Fruit fly (Drosophila melanogaster): ENCODE measurements around the gene bdl.

The bdl gene

DNA sequence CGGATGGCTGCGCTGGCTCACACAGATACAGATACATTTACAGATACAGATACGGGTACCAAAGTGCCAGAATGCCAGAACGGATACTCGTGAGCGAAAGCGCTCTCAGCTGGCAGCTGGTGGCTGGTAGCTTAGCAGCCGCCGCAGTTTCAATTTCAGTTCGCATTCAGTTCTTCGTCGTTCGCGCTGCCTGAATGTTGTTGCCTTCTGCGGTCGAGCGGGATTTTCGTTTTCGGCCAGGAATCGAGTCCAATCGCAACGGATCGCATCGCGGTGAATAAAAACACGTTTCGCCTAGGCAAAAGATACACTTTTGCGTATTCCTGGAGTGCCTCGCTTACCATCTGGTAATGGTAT, 9.4 kb downstream of the bdl start, which contains the start of gene Atet (continued):
- TF ChIP-seq CG34422 (GFP tag; IDR thresholded peaks at IDR 0.05), result peak; percentile 27; the same call in 1 of the 3 replicates
- TF ChIP-seq CG8290 (GFP tag; optimal IDR thresholded peaks at IDR 0.05), result no peak
- peak in 1 of 2 experiments; percentile 71 for TF ChIP-seq CG8290 (tag; optimal IDR thresholded peaks at IDR 0.05)
- TF ChIP-seq ind (GFP tag; optimal IDR thresholded peaks at IDR 0.05), result no peak
- no peak for TF ChIP-seq CG2120 (GFP tag; optimal IDR thresholded peaks at IDR 0.05)
- TF ChIP-seq kni (GFP tag; optimal IDR thresholded peaks at IDR 0.05), result no peak
- no peak for TF ChIP-seq trem (tag; optimal IDR thresholded peaks at IDR 0.05)
- TF ChIP-seq gcm2 (GFP tag; optimal IDR thresholded peaks at IDR 0.05), result peak; percentile 15
- peak; percentile 35 for TF ChIP-seq HLHmδ (GFP tag; optimal IDR thresholded peaks at IDR 0.05)
- TF ChIP-seq CG8924 (tag; optimal IDR thresholded peaks at IDR 0.05), result no peak
- no peak for TF ChIP-seq disco-r (GFP tag; optimal IDR thresholded peaks at IDR 0.05)
- no peak for TF ChIP-seq Camta (GFP tag; optimal IDR thresholded peaks at IDR 0.05)
- TF ChIP-seq Dll (GFP tag; IDR thresholded peaks at IDR 0.05; ENCODE audit: partially characterized antibody), result no peak
- TF ChIP-seq CG9876 (GFP tag; optimal IDR thresholded peaks at IDR 0.05), result no peak
- TF ChIP-seq CoRest (tag; optimal IDR thresholded peaks at IDR 0.05), result no peak
- no peak for TF ChIP-seq CG10654 (GFP tag; optimal IDR thresholded peaks at IDR 0.05)
- TF ChIP-seq dan (GFP tag; IDR thresholded peaks at IDR 0.05), result no peak
- 0 out of 3 replicates have a peak, but pooled peaks have one; percentile 40 for TF ChIP-seq ken (GFP tag; IDR thresholded peaks at IDR 0.05)
- no peak for TF ChIP-seq ems (GFP tag; optimal IDR thresholded peaks at IDR 0.05)
- TF ChIP-seq tio (GFP tag; optimal IDR thresholded peaks at IDR 0.05), result no peak
- TF ChIP-seq CG8765 (GFP tag; IDR thresholded peaks at IDR 0.05), result no peak
- TF ChIP-seq tap (tag; optimal IDR thresholded peaks at IDR 0.05), result no peak
- no peak for TF ChIP-seq Nf-YC (tag; optimal IDR thresholded peaks at IDR 0.05)
- peak; percentile 47 for TF ChIP-seq CG12071 (GFP tag; optimal IDR thresholded peaks at IDR 0.05)
- TF ChIP-seq usp (GFP tag; optimal IDR thresholded peaks at IDR 0.05), result no peak
- no peak for TF ChIP-seq vnd (GFP tag; IDR thresholded peaks at IDR 0.05; ENCODE audit: partially characterized antibody)
- TF ChIP-seq bcd (GFP tag; optimal IDR thresholded peaks at IDR 0.05), result no peak
- TF ChIP-seq Elba2 (GFP tag; optimal IDR thresholded peaks at IDR 0.05), result no peak
- no peak for TF ChIP-seq CG9215 (GFP tag; IDR thresholded peaks at IDR 0.05)
- no peak for TF ChIP-seq CG30431 (GFP tag; optimal IDR thresholded peaks at IDR 0.05)
- no peak for TF ChIP-seq CG11695 (GFP tag; IDR thresholded peaks at IDR 0.05)
- no peak for TF ChIP-seq Dfd (GFP tag; optimal IDR thresholded peaks at IDR 0.05)
- TF ChIP-seq Mad (GFP tag; optimal IDR thresholded peaks at IDR 0.05), result no peak
- peak; percentile 89 for TF ChIP-seq CG12769 (tag; optimal IDR thresholded peaks at IDR 0.05)
- no peak for TF ChIP-seq CG10462 (GFP tag; optimal IDR thresholded peaks at IDR 0.05)
- TF ChIP-seq bab2 (GFP tag; optimal IDR thresholded peaks at IDR 0.05), result no peak
- no peak for TF ChIP-seq CG7839 (tag; optimal IDR thresholded peaks at IDR 0.05)
- TF ChIP-seq unpg (GFP tag; optimal IDR thresholded peaks at IDR 0.05), result no peak
- TF ChIP-seq NFAT (GFP tag; IDR thresholded peaks at IDR 0.05), result peak; percentile 46; the same call in 1 of the 2 replicates
- peak; percentile 25 for TF ChIP-seq CG13624 (GFP tag; optimal IDR thresholded peaks at IDR 0.05)
- no peak for TF ChIP-seq Max (GFP tag; optimal IDR thresholded peaks at IDR 0.05)
- no peak for TF ChIP-seq CG4854 (GFP tag; optimal IDR thresholded peaks at IDR 0.05)
- TF ChIP-seq Lim3 (GFP tag; IDR thresholded peaks at IDR 0.05), result no peak
- no peak for TF ChIP-seq CG10979 (tag; optimal IDR thresholded peaks at IDR 0.05)
- TF ChIP-seq Nf-YA (GFP tag; IDR thresholded peaks at IDR 0.05), result no peak
- TF ChIP-seq repo (GFP tag; optimal IDR thresholded peaks at IDR 0.05), result no peak
- no peak for TF ChIP-seq Lpt (GFP tag; optimal IDR thresholded peaks at IDR 0.05)
- no peak for TF ChIP-seq stwl (tag; optimal IDR thresholded peaks at IDR 0.05)
- no peak for TF ChIP-seq Hey (tag; optimal IDR thresholded peaks at IDR 0.05)
- no peak for TF ChIP-seq oc (tag; optimal IDR thresholded peaks at IDR 0.05)
- no peak for TF ChIP-seq CG17802 (tag; optimal IDR thresholded peaks at IDR 0.05)
- TF ChIP-seq dmrt11E (tag; optimal IDR thresholded peaks at IDR 0.05), result no peak
- peak; percentile 64 for TF ChIP-seq her (GFP tag; optimal IDR thresholded peaks at IDR 0.05)

Data from whole organism, embryonic.